Fruit fly (Drosophila melanogaster) whole organism, embryonic: ENCODE measurements around the gene orion.
A peak's percentile ranks its signal among the peaks of the same experiment; 100 is the strongest.

Source experiments
- Ada2b ChIP-seq: fragments of 200-800 bp; sonication (Bioruptor generic); IDR thresholded peaks from 2 replicates; pipeline ENCODE4 v1.3.6; 2022; ENCODE audit warnings: missing biosample characterization, missing genetic modification characterization
- Awh ChIP-seq: fragments of 200-800 bp; sonication (Bioruptor generic); IDR thresholded peaks from 2 replicates; pipeline ENCODE4, ENCODE4 v1.3.6; 2022; ENCODE audit warnings: missing biosample characterization, missing genetic modification characterization
- CG1024 ChIP-seq: fragments of 200-800 bp; sonication (Bioruptor generic); IDR thresholded peaks from 2 replicates; pipeline ENCODE4 v1.3.6; 2022; ENCODE audit warnings: missing biosample characterization, missing genetic modification characterization
- CG12299 ChIP-seq: fragments of 200-800 bp; sonication (Bioruptor generic); optimal IDR thresholded peaks from 2 replicates; lab custom pipeline; 2018; ENCODE audit warnings: missing biosample characterization, mild to moderate bottlenecking, missing genetic modification characterization
- CG13424 ChIP-seq: fragments of 200-800 bp; sonication (Bioruptor generic); optimal IDR thresholded peaks from 2 replicates; lab custom pipeline; 2019; ENCODE audit warnings: missing biosample characterization, mild to moderate bottlenecking, missing genetic modification characterization, moderate library complexity
- CG13624 ChIP-seq: fragments of 200-800 bp; sonication (Bioruptor generic); optimal IDR thresholded peaks from 2 replicates; lab custom pipeline; 2016; ENCODE audit warnings: missing biosample characterization, missing genetic modification characterization
- CG14860 ChIP-seq: fragments of 200-800 bp; sonication (Bioruptor generic); IDR thresholded peaks from 3 replicates; pipeline ENCODE4 v1.3.6; 2022; ENCODE audit warnings: missing biosample characterization, missing genetic modification characterization; ENCODE audit not compliant: partially characterized antibody
- CG15479 ChIP-seq: fragments of 200-800 bp; sonication (Bioruptor generic); optimal IDR thresholded peaks from 3 replicates; lab custom pipeline; 2019; ENCODE audit warnings: missing biosample characterization, mild to moderate bottlenecking, missing genetic modification characterization, moderate library complexity
- CG17328 ChIP-seq: fragments of 200-800 bp; sonication (Bioruptor generic); IDR thresholded peaks from 2 replicates; pipeline ENCODE4 v1.3.6; 2022; ENCODE audit warnings: missing biosample characterization, missing genetic modification characterization
- CG17361 ChIP-seq: fragments of 200-800 bp; sonication (Bioruptor generic); IDR thresholded peaks from 3 replicates; pipeline ENCODE4 v1.3.6; 2022; ENCODE audit warnings: missing biosample characterization, missing genetic modification characterization
- CG17829 ChIP-seq: fragments of 200-800 bp; optimal IDR thresholded peaks from 2 replicates; lab custom pipeline; 2019; ENCODE audit warnings: missing biosample characterization, mild to moderate bottlenecking, missing genetic modification characterization, moderate library complexity
- CG17912 ChIP-seq: fragments of 200-800 bp; sonication (Bioruptor generic); optimal IDR thresholded peaks from 2 replicates; lab custom pipeline; 2018; ENCODE audit warnings: missing biosample characterization, mild to moderate bottlenecking, missing genetic modification characterization
- CG2875 ChIP-seq: fragments of 200-800 bp; sonication (Bioruptor generic); optimal IDR thresholded peaks from 2 replicates; lab custom pipeline; 2017; ENCODE audit warnings: missing biosample characterization, mild to moderate bottlenecking, missing genetic modification characterization, missing genetic modification reagents
- CG32772 ChIP-seq: fragments of 200-800 bp; sonication (Bioruptor generic); IDR thresholded peaks from 2 replicates; pipeline ENCODE4 v1.3.6; 2022; ENCODE audit warnings: missing biosample characterization, missing genetic modification characterization
- CG3407 ChIP-seq: fragments of 200-800 bp; sonication (Bioruptor generic); optimal IDR thresholded peaks from 2 replicates; lab custom pipeline; 2018; ENCODE audit warnings: missing biosample characterization, mild to moderate bottlenecking, missing genetic modification characterization
- CG6272 ChIP-seq: fragments of 200-800 bp; sonication (Bioruptor generic); IDR thresholded peaks from 2 replicates; pipeline ENCODE4 v1.3.6; 2022; ENCODE audit warnings: missing biosample characterization, missing genetic modification characterization
- CG6654 ChIP-seq: fragments of 200-800 bp; sonication (Bioruptor generic); optimal IDR thresholded peaks from 2 replicates; lab custom pipeline; 2017; ENCODE audit warnings: missing biosample characterization, mild to moderate bottlenecking, missing genetic modification characterization
- CG6689 ChIP-seq: fragments of 200-800 bp; sonication (Bioruptor generic); IDR thresholded peaks from 2 replicates; pipeline ENCODE4 v1.3.6; 2022; ENCODE audit warnings: missing biosample characterization, missing genetic modification characterization
- CG6765 ChIP-seq: fragments of 200-800 bp; sonication (Bioruptor generic); optimal IDR thresholded peaks from 3 replicates; lab custom pipeline; 2017; ENCODE audit warnings: missing biosample characterization, mild to moderate bottlenecking, missing genetic modification characterization
- CG8290 ChIP-seq, 3 experiments: fragments of 200-800 bp; sonication (Bioruptor generic); optimal IDR thresholded peaks; 2 replicates each; lab custom pipeline; 2016 to 2019; ENCODE audit warnings: missing biosample characterization in 3 of 3, missing genetic modification characterization in 3 of 3, mild to moderate bottlenecking in 2 of 3, moderate library complexity in 1 of 3
- CG8944 ChIP-seq: fragments of 200-800 bp; sonication (Bioruptor generic); optimal IDR thresholded peaks from 3 replicates; lab custom pipeline; 2016; ENCODE audit warnings: missing biosample characterization, missing genetic modification characterization
- CG9797 ChIP-seq: fragments of 200-800 bp; sonication (Bioruptor generic); optimal IDR thresholded peaks from 3 replicates; lab custom pipeline; 2018; ENCODE audit warnings: missing biosample characterization, mild to moderate bottlenecking, missing genetic modification characterization
- Dll ChIP-seq: fragments of 200-800 bp; sonication (Bioruptor generic); IDR thresholded peaks from 4 replicates; pipeline ENCODE4 v1.3.6; 2022; ENCODE audit warnings: missing biosample characterization, missing genetic modification characterization; ENCODE audit not compliant: partially characterized antibody
- Gug ChIP-seq: fragments of 200-800 bp; sonication (Bioruptor generic); IDR thresholded peaks from 4 replicates; pipeline ENCODE4 v1.3.6; 2022; ENCODE audit warnings: missing biosample characterization, missing genetic modification characterization
- HLHmδ ChIP-seq: fragments of 200-800 bp; sonication (Bioruptor generic); optimal IDR thresholded peaks from 2 replicates; lab custom pipeline; 2018; ENCODE audit warnings: missing biosample characterization, mild to moderate bottlenecking, missing genetic modification characterization, moderate library complexity
- Hr3 ChIP-seq: fragments of 200-800 bp; sonication (Bioruptor generic); optimal IDR thresholded peaks from 3 replicates; lab custom pipeline; 2016; ENCODE audit warnings: missing biosample characterization, missing genetic modification characterization
- Ravus ChIP-seq: fragments of 200-800 bp; sonication (Bioruptor generic); IDR thresholded peaks from 2 replicates; pipeline ENCODE4 v1.3.6; 2022; ENCODE audit warnings: missing biosample characterization, missing genetic modification characterization
- Rx ChIP-seq: fragments of 200-800 bp; sonication (Bioruptor generic); IDR thresholded peaks from 2 replicates; pipeline ENCODE4 v1.3.6; 2022; ENCODE audit warnings: missing biosample characterization, missing genetic modification characterization
- Sin3A ChIP-seq: fragments of >200 bp; optimal IDR thresholded peaks from 2 replicates; lab custom pipeline; 2018
- Ssrp ChIP-seq: fragments of 200-800 bp; sonication (Bioruptor generic); optimal IDR thresholded peaks from 2 replicates; lab custom pipeline; 2018; ENCODE audit warnings: missing biosample characterization, mild to moderate bottlenecking, missing genetic modification characterization, moderate library complexity
- Stat92E ChIP-seq, 3 experiments: fragments of >200 bp in 2 of 3; fragments of 200-800 bp in 1 of 3; sonication (Bioruptor generic) in 1 of 3; optimal IDR thresholded peaks; 2 replicates each; lab custom pipeline; 2017 to 2019; ENCODE audit warnings: missing biosample characterization in 3 of 3, missing genetic modification characterization in 3 of 3, mild to moderate bottlenecking in 1 of 3, moderate library complexity in 1 of 3
- aop ChIP-seq: fragments of 200-800 bp; sonication (Bioruptor generic); IDR thresholded peaks from 2 replicates; pipeline ENCODE4 v1.3.6; 2022; ENCODE audit warnings: missing biosample characterization, missing genetic modification characterization
- ase ChIP-seq: fragments of 200-800 bp; sonication (Bioruptor generic); IDR thresholded peaks from 3 replicates; pipeline ENCODE4 v1.3.6; 2022; ENCODE audit warnings: missing biosample characterization, missing genetic modification characterization
- az2 ChIP-seq: fragments of 200-800 bp; sonication (Bioruptor generic); optimal IDR thresholded peaks from 3 replicates; lab custom pipeline; 2016; ENCODE audit warnings: missing biosample characterization, missing genetic modification characterization
- bbx ChIP-seq: fragments of 200-800 bp; sonication (Bioruptor generic); IDR thresholded peaks from 2 replicates; pipeline ENCODE4 v1.3.6; 2022; ENCODE audit warnings: missing biosample characterization, missing genetic modification characterization; ENCODE audit not compliant: partially characterized antibody
- br ChIP-seq: fragments of >200 bp; optimal IDR thresholded peaks from 2 replicates; lab custom pipeline; 2017
- btn ChIP-seq: fragments of 200-800 bp; sonication (Bioruptor generic); optimal IDR thresholded peaks from 2 replicates; lab custom pipeline; 2016; ENCODE audit warnings: missing biosample characterization, missing genetic modification characterization
- cas ChIP-seq: fragments of 200-800 bp; sonication (Bioruptor generic); IDR thresholded peaks from 2 replicates; pipeline ENCODE4 v1.3.6; 2022; ENCODE audit warnings: missing biosample characterization, missing genetic modification characterization
- da ChIP-seq: fragments of 200-800 bp; sonication (Bioruptor generic); optimal IDR thresholded peaks from 2 replicates; lab custom pipeline; 2016; ENCODE audit warnings: missing biosample characterization, missing genetic modification characterization
- fd102C ChIP-seq: fragments of 200-800 bp; sonication (Bioruptor generic); optimal IDR thresholded peaks from 2 replicates; lab custom pipeline; 2018; ENCODE audit warnings: missing biosample characterization, mild to moderate bottlenecking, missing genetic modification characterization, moderate library complexity
- ftz-f1 ChIP-seq: fragments of 200-800 bp; sonication (Bioruptor generic); optimal IDR thresholded peaks from 2 replicates; lab custom pipeline; 2016; ENCODE audit warnings: missing biosample characterization, missing genetic modification characterization
- h ChIP-seq: fragments of >200 bp; optimal IDR thresholded peaks from 2 replicates; lab custom pipeline; 2017
- lilli ChIP-seq: fragments of 200-800 bp; sonication (Bioruptor generic); optimal IDR thresholded peaks from 3 replicates; lab custom pipeline; 2016; ENCODE audit warnings: missing biosample characterization, missing genetic modification characterization
- nmo ChIP-seq: fragments of 200-800 bp; sonication (Bioruptor generic); optimal IDR thresholded peaks from 2 replicates; lab custom pipeline; 2018; ENCODE audit warnings: missing biosample characterization, mild to moderate bottlenecking, missing genetic modification characterization, moderate library complexity
- prd ChIP-seq, 3 experiments: fragments of >200 bp in 2 of 3; fragments of 200-800 bp in 1 of 3; sonication (Bioruptor generic) in 1 of 3; optimal IDR thresholded peaks in 2 of 3; IDR thresholded peaks in 1 of 3; 2 replicates in 2 of 3; 3 replicates in 1 of 3; pipeline versions ENCODE4 v1.3.6 to Lab custom; 2017 to 2022; ENCODE audit warnings: missing biosample characterization in 1 of 3, missing genetic modification characterization in 1 of 3
- row ChIP-seq: fragments of 200-800 bp; sonication (Bioruptor generic); IDR thresholded peaks from 3 replicates; pipeline ENCODE4 v1.3.6; 2022; ENCODE audit warnings: missing biosample characterization, missing genetic modification characterization
- sisA ChIP-seq: fragments of 200-800 bp; sonication (Bioruptor generic); IDR thresholded peaks from 2 replicates; pipeline ENCODE4 v1.3.6; 2022; ENCODE audit warnings: missing biosample characterization, missing genetic modification characterization
- slp2 ChIP-seq: fragments of 200-800 bp; sonication (Bioruptor generic); optimal IDR thresholded peaks from 2 replicates; lab custom pipeline; 2016; ENCODE audit warnings: missing biosample characterization, missing genetic modification characterization
- ttk ChIP-seq: fragments of 200-800 bp; sonication (Bioruptor generic); IDR thresholded peaks from 2 replicates; pipeline ENCODE4 v2.1.2; 2022; ENCODE audit warnings: missing biosample characterization, missing genetic modification characterization
- vnd ChIP-seq: fragments of 200-800 bp; sonication (Bioruptor generic); IDR thresholded peaks from 3 replicates; pipeline ENCODE4 v1.3.6; 2022; ENCODE audit warnings: missing biosample characterization, missing genetic modification characterization; ENCODE audit not compliant: partially characterized antibody
- zfh2 ChIP-seq: fragments of 200-800 bp; sonication (Bioruptor generic); optimal IDR thresholded peaks from 2 replicates; lab custom pipeline; 2016; ENCODE audit warnings: missing biosample characterization, missing genetic modification characterization

Gene orion

DNA sequence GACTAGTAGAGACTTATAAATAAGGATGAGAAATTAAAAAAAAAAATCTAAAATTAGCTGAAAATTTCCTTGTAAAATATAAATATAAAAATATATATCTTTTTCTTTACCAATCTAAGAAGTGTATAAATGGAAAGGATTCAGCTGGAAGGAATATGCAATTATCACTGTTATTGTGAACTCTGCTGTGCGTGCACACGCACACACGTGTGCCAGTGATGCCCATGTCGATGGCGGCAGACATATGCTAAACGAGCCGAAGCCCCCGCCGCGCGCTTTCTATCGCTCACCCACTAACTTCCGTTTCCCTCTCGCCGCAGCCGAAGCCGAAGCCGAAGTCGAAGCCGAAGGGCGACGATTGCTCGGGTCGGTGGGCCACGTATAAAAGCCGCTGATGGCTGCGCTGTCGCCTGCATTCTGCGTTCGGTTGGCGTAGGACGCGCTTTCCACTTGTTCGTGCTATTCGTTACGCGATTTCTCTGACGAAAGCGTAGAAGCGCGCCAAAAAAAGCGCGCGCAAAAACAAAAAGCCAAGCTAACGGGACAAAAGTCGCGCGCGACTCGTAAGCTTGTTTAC is 48.6 kb upstream of the orion start, which contains the start of gene Tbh (continued):
- TF ChIP-seq Rx (GFP tag; lab: Robert Waterston, UW) (no peak), CG17361 (GFP tag; lab: Robert Waterston, UW) (no peak; the same call in 2 of the 3 replicates), CG6765 (no peak), br (lab: Kevin White, UChicago) (no peak), zfh2 (GFP tag; lab: Kevin White, UChicago) (no peak), bbx (GFP tag; lab: Robert Waterston, UW) (no peak), ttk (no peak), nmo (GFP tag; lab: Kevin White, UChicago) (peak; percentile 16), HLHmδ (GFP tag; lab: Kevin White, UChicago) (no peak), da (GFP tag; lab: Kevin White, UChicago) (no peak), prd (optimal IDR thresholded peaks at IDR 0.05; lab: Kevin White, UChicago) (no peak), prd (GFP tag; IDR thresholded peaks at IDR 0.05; lab: Robert Waterston, UW) (no peak), h (lab: Kevin White, UChicago) (no peak), fd102C (GFP tag; lab: Kevin White, UChicago) (no peak), vnd (no peak), CG2875 (GFP tag; lab: Kevin White, UChicago) (no peak), CG8290 (GFP tag; optimal IDR thresholded peaks at IDR 0.05; lab: Kevin White, UChicago) (no peak), CG8290 (tag; optimal IDR thresholded peaks at IDR 0.05; lab: Kevin White, UChicago) (peak in 1 of 2 experiments; percentile 32), lilli (GFP tag; lab: Kevin White, UChicago) (no peak), CG3407 (GFP tag; lab: Kevin White, UChicago) (peak; percentile 14), CG13424 (tag; lab: Kevin White, UChicago) (peak; percentile 35), Dll (no peak), Sin3A (no peak), az2 (GFP tag; lab: Kevin White, UChicago) (peak; percentile 20), Gug (GFP tag; lab: Robert Waterston, UW) (no peak), cas (GFP tag; lab: Robert Waterston, UW) (no peak), CG15479 (no peak), row (GFP tag; lab: Robert Waterston, UW) (peak; percentile 63), CG12299 (no peak), Awh (no peak), CG6689 (GFP tag; lab: Robert Waterston, UW) (peak; percentile 10; the same call in 1 of the 2 replicates), slp2 (GFP tag; lab: Kevin White, UChicago) (no peak), CG1024 (no peak), CG9797 (GFP tag; lab: Kevin White, UChicago) (no peak), Stat92E (GFP tag; optimal IDR thresholded peaks at IDR 0.05; lab: Kevin White, UChicago) (no peak), CG17328 (0 out of 2 replicates have a peak, but pooled peaks have one; percentile 6), CG17829 (tag; lab: Kevin White, UChicago) (no peak), Ada2b (GFP tag; lab: Robert Waterston, UW) (peak; percentile 35; the same call in 1 of the 2 replicates), aop (GFP tag; lab: Robert Waterston, UW) (no peak), CG17912 (no peak), sisA (GFP tag; lab: Robert Waterston, UW) (no peak), CG14860 (GFP tag; lab: Robert Waterston, UW) (no peak), CG6654 (GFP tag; lab: Kevin White, UChicago) (no peak), Ssrp (no peak), CG32772 (GFP tag; lab: Robert Waterston, UW) (no peak), CG6272 (GFP tag; lab: Robert Waterston, UW) (no peak), CG13624 (GFP tag; lab: Kevin White, UChicago) (no peak), CG8944 (GFP tag; lab: Kevin White, UChicago) (no peak), Hr3 (no peak), Ravus (GFP tag; lab: Robert Waterston, UW) (no peak), ase (no peak), ftz-f1 (GFP tag; lab: Kevin White, UChicago) (no peak), btn (no peak)
